Worm (Caenorhabditis elegans): ENCODE results near the gene F55D1.1.

- TF ChIP-seq nhr-85 (tag), result peak; percentile 32
- TF ChIP-seq aha-1 (tag; optimal IDR thresholded peaks at IDR 0.05), result no peak
- TF ChIP-seq nhr-28 (tag; optimal IDR thresholded peaks at IDR 0.05), result no peak
- no peak for TF ChIP-seq ceh-88 (GFP tag; IDR thresholded peaks at IDR 0.05)
- no peak for TF ChIP-seq hpl-2 (GFP tag; optimal IDR thresholded peaks at IDR 0.05)
- no peak for TF ChIP-seq skn-1 (tag; optimal IDR thresholded peaks at IDR 0.05)
These were observed 28.7 kb downstream of the F55D1.1 start for ce11 chrX:5518352-5518751.
